Fruit fly (Drosophila melanogaster) Kc167 (cell line): ENCODE results near the gene CG5478.

Source experiments
- h ChIP-seq: fragments of >200 bp; optimal IDR thresholded peaks from 3 replicates; lab custom pipeline; 2018; ENCODE audit warnings: missing external identifiers
- insv ChIP-seq: fragments of >200 bp; optimal IDR thresholded peaks from 3 replicates; lab custom pipeline; 2018; ENCODE audit warnings: missing external identifiers
- psq ChIP-seq: fragments of >200 bp; optimal IDR thresholded peaks from 2 replicates; lab custom pipeline; 2017; ENCODE audit warnings: missing external identifiers

DNA sequence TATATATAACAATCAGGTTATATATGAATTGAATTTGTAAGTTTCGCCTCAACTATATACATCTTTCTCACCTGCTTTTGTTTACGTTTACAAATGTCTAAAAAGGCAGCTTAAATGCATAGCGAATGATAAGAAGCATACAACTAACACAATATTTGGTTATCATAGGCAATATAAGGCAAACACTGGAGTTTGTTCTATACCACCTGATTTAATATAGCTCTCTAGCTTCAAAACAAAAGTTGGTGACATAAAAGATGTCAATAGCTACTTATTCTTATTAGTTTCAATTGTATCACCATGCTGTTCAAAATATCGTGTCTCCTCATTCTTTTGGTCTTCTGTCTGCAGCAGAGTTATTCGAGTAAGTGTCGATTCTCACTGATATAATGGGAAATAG is 7.6 kb downstream of the CG5478 start:
- no peak for TF ChIP-seq psq
- no peak for TF ChIP-seq insv (lab: Kevin White, UChicago)
- TF ChIP-seq h (lab: Kevin White, UChicago), result no peak
